Fruit fly (Drosophila melanogaster) S2 (cell line): ENCODE measurements around the gene CG7560.

Experiments used
- CG8478 ChIP-seq: fragments of >200 bp; optimal IDR thresholded peaks from 2 replicates; lab custom pipeline; 2018
- CTCF ChIP-seq, 2 experiments: fragments of >200 bp; optimal IDR thresholded peaks; 2 replicates each; lab custom pipeline; 2018

DNA sequence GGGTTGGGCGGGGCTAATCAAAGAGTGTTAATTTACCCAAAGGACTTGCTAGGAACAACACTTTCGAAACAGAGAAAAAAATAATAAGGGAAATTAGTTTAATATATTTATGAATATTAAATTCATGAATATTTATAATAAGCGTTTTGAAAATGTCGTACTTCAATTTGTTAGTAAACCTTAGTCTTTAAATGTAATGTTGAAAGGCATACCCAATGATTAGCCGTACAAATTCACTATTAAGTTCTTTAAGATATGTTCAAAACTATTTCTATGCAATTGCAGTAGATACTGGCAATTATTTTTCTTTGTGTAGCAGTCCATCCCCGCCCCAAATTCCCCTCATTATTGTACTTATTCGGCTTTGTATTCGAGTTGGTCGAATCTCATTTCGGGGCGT is 14.5 kb upstream of the CG7560 start:
- no peak for TF ChIP-seq CG8478
- no peak for TF ChIP-seq CTCF (optimal IDR thresholded peaks at IDR 0.05; lab: Kevin White, UChicago)
